Worm (Caenorhabditis elegans): ENCODE results near the gene prx-10.

ce11 chrIII:5254108-5254507, 17.9 kb downstream of the prx-10 start, which contains the start of the genes sumv-1 and gop-1:
- TF ChIP-seq ztf-23 (GFP tag; IDR thresholded peaks at IDR 0.05), result no peak
- TF ChIP-seq flt-1 (GFP tag; IDR thresholded peaks at IDR 0.05), result no peak
- no peak for TF ChIP-seq tab-1 (GFP tag; IDR thresholded peaks at IDR 0.05)
- no peak for TF ChIP-seq med-1 (GFP tag; optimal IDR thresholded peaks at IDR 0.05; ENCODE audit: insufficient read depth)
- TF ChIP-seq ref-1 (GFP tag; conservative IDR thresholded peaks at IDR 0.05), result no peak

Data from whole organism, midembryonic.